Worm (Caenorhabditis elegans): ENCODE data around the gene ltah-1.2.

Gene ltah-1.2

DNA sequence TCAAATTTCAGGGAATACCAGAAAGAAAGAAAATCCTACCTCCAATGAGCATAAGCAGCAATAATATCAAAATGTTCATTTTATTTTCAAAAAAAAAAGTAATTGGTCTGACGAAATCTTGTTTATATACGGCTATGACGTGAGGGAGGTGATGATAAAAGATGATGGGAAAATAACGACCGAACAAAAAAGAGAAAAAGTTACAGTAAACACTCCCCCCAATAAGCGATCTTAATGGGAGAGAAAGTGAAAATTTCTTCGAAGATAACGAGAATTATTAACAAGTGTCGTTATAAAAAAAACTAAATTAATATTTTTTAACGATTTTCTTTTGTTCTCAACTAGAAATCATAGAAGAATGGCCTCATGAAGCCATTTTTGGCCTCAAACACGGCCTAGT is 12.9 kb downstream of the ltah-1.2 start, which contains the start of gene Y37E11B.7:
Gene Y37E11B.7, minus strand, starts transcription at position 207 of the 400 bp plus-strand sequence.
- no peak for TF ChIP-seq mel-28 (tag; optimal IDR thresholded peaks at IDR 0.05; ENCODE audit: borderline replicate concordance)
- TF ChIP-seq lin-26 (GFP tag; IDR thresholded peaks at IDR 0.05) = no peak
- no peak for TF ChIP-seq ceh-40 (GFP tag; IDR thresholded peaks at IDR 0.05)
- TF ChIP-seq zfh-2 (GFP tag; conservative IDR thresholded peaks at IDR 0.05) = no peak
- no peak for TF ChIP-seq chd-7 (tag; optimal IDR thresholded peaks at IDR 0.05)
- TF ChIP-seq T07F8.4 (tag; optimal IDR thresholded peaks at IDR 0.05) = no peak
- TF ChIP-seq D2030.7 (GFP tag; IDR thresholded peaks at IDR 0.05) = no peak
- no peak for TF ChIP-seq sptf-2 (GFP tag; optimal IDR thresholded peaks at IDR 0.05)
- no peak for TF ChIP-seq athp-1 (tag; optimal IDR thresholded peaks at IDR 0.05)
- no peak for TF ChIP-seq F23B12.7 (tag; optimal IDR thresholded peaks at IDR 0.05; ENCODE audit: insufficient read depth)
- TF ChIP-seq sea-2 (GFP tag; IDR thresholded peaks at IDR 0.05) = no peak
- no peak for TF ChIP-seq F55B11.4 (tag; optimal IDR thresholded peaks at IDR 0.05; ENCODE audit: borderline replicate concordance, insufficient read depth)
- no peak for TF ChIP-seq ztf-3 (GFP tag; optimal IDR thresholded peaks at IDR 0.05)
- no peak for TF ChIP-seq snpc-4 (GFP tag; optimal IDR thresholded peaks at IDR 0.05)
- no peak for TF ChIP-seq snpc-4 (tag; optimal IDR thresholded peaks at IDR 0.05)
- no peak for TF ChIP-seq lsy-27 (tag; optimal IDR thresholded peaks at IDR 0.05; ENCODE audit: borderline replicate concordance, insufficient read depth)
- no peak for TF ChIP-seq ztf-22 (GFP tag; optimal IDR thresholded peaks at IDR 0.05)
- TF ChIP-seq akir-1 (GFP tag; optimal IDR thresholded peaks at IDR 0.05) = no peak
- no peak for TF ChIP-seq F22D6.2 (tag; optimal IDR thresholded peaks at IDR 0.05)
- TF ChIP-seq rec-8 (tag; optimal IDR thresholded peaks at IDR 0.05) = no peak

DNA sequence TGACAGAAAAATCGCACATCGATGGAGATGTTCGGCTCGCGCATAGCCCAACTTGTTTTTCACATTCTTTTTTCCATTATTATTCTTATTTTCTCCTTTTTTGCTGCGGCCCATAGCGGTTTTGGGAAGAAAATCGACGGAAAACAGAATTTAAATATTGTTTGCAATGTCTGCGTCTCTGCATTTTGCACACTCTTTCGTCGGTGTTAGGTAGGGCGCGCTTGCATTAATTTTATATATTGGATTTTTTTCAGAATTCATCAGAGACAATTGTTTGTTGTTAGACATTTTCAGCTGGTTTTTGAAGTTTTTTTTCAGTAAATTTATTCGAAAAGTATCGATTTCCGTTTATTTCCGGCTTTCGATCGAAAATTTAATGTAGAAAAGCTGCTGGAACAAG is 13.7 kb downstream of the ltah-1.2 start, which contains the start of gene Y37E11B.6:
Gene Y37E11B.6, minus strand, starts transcription at position 181 of the 400 bp plus-strand sequence.
- TF ChIP-seq tbx-9 (tag; optimal IDR thresholded peaks at IDR 0.05; ENCODE audit: borderline replicate concordance) (no peak), die-1 (tag; optimal IDR thresholded peaks at IDR 0.05) (no peak), C17E4.6 (GFP tag; IDR thresholded peaks at IDR 0.05) (no peak), Y67H2A.10 (GFP tag; conservative IDR thresholded peaks at IDR 0.05) (no peak), sea-2 (GFP tag; IDR thresholded peaks at IDR 0.05) (no peak), F52B5.7 (tag; optimal IDR thresholded peaks at IDR 0.05) (no peak), nfya-2 (GFP tag; IDR thresholded peaks at IDR 0.05) (no peak), rec-8 (tag; optimal IDR thresholded peaks at IDR 0.05) (no peak), hmg-1.2 (GFP tag; IDR thresholded peaks at IDR 0.05) (peak; percentile 98), C06A6.2 (GFP tag; conservative IDR thresholded peaks at IDR 0.05) (no peak), mcd-1 (GFP tag; IDR thresholded peaks at IDR 0.05) (peak; percentile 62)

DNA sequence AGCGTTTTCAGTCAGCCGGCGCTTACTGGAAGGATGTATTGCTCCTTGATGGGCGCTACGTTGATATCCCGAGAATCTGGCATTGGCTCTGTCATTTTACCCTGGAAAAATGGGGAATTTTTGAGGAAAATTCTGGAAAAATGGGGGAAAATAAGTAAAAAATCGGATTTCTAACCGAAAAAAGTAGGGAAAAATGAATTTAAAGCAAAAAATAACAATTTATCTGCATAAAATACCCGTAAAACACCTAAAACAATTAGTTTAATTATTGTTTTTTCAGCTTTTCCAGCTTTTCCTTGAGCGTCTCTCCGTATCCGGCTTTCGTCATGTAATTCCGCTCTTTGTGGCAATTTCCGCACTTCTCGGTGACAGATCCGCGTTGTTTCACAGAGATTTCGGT is 14.4 kb downstream of the ltah-1.2 start, which contains the start of gene Y37E11B.5:
Gene Y37E11B.5, minus strand, starts transcription at position 101 of the 400 bp plus-strand sequence.
- TF ChIP-seq nfya-1 (tag; optimal IDR thresholded peaks at IDR 0.05; ENCODE audit: borderline replicate concordance, insufficient read depth) (no peak), akir-1 (GFP tag; optimal IDR thresholded peaks at IDR 0.05) (no peak), lsy-27 (tag; optimal IDR thresholded peaks at IDR 0.05; ENCODE audit: borderline replicate concordance, insufficient read depth) (no peak), mcd-1 (GFP tag; IDR thresholded peaks at IDR 0.05) (no peak), ztf-6 (GFP tag; IDR thresholded peaks at IDR 0.05) (no peak), F49E8.2 (tag; optimal IDR thresholded peaks at IDR 0.05; ENCODE audit: insufficient read depth) (no peak), egl-44 (GFP tag; IDR thresholded peaks at IDR 0.05) (no peak), ama-1 (optimal IDR thresholded peaks at IDR 0.05) (no peak), ama-1 (GFP tag; optimal IDR thresholded peaks at IDR 0.05) (no peak)

Measured in whole organism, young adult.